Worm (Caenorhabditis elegans) whole organism, L2 larva: ENCODE data around the gene Y40H4A.2.

Source experiments
- F13H6.1 ChIP-seq: sonication (generic microtip); optimal IDR thresholded peaks from 2 replicates; lab custom pipeline; 2016; ENCODE audit warnings: missing genetic modification characterization, missing compliant biosample characterization
- aly-2 ChIP-seq: fragments of 150-350 bp; optimal IDR thresholded peaks from 2 replicates; lab custom pipeline; 2014; ENCODE audit warnings: missing biosample characterization, missing genetic modification characterization
- ceh-16 ChIP-seq: fragments of 150-350 bp; optimal IDR thresholded peaks from 2 replicates; lab custom pipeline; 2014; ENCODE audit warnings: missing biosample characterization, missing genetic modification characterization
- egl-27 ChIP-seq: sonication (generic microtip); optimal IDR thresholded peaks from 3 replicates; lab custom pipeline; 2017; ENCODE audit warnings: missing biosample characterization, missing genetic modification reagents, missing genetic modification characterization
- elt-3 ChIP-seq: sonication (generic microtip); optimal IDR thresholded peaks from 2 replicates; lab custom pipeline; 2017; ENCODE audit warnings: missing biosample characterization, missing genetic modification characterization
- fos-1 ChIP-seq: fragments of 150-350 bp; optimal IDR thresholded peaks from 2 replicates; lab custom pipeline; 2014; ENCODE audit warnings: missing biosample characterization, missing genetic modification characterization
- gmeb-1 ChIP-seq: fragments of 150-350 bp; optimal IDR thresholded peaks from 2 replicates; lab custom pipeline; 2014; ENCODE audit warnings: missing biosample characterization, missing genetic modification characterization
- nhr-11 ChIP-seq: fragments of 150-350 bp; optimal IDR thresholded peaks from 2 replicates; lab custom pipeline; 2014; ENCODE audit warnings: missing biosample characterization, missing genetic modification characterization
- nhr-77 ChIP-seq: fragments of 150-350 bp; optimal IDR thresholded peaks from 2 replicates; lab custom pipeline; 2014; ENCODE audit warnings: missing biosample characterization, missing genetic modification characterization
- sem-4 ChIP-seq: fragments of 150-350 bp; optimal IDR thresholded peaks from 2 replicates; lab custom pipeline; 2014; ENCODE audit warnings: missing biosample characterization, missing genetic modification reagents, missing genetic modification characterization
- snpc-4 ChIP-seq: fragments of 150-350 bp; optimal IDR thresholded peaks from 2 replicates; lab custom pipeline; 2014; ENCODE audit warnings: missing biosample characterization, missing genetic modification characterization
- zag-1 ChIP-seq: fragments of 150-350 bp; optimal IDR thresholded peaks from 2 replicates; lab custom pipeline; 2014; ENCODE audit warnings: missing biosample characterization, missing genetic modification characterization
- ztf-1 ChIP-seq: fragments of 200-800 bp; sonication (Bioruptor generic); conservative IDR thresholded peaks from 2 replicates; pipeline ENCODE4 v1.3.6; 2022; ENCODE audit warnings: missing genetic modification characterization, missing compliant biosample characterization

ce11 chrV:14633319-14633718 is 48.1 kb upstream of the Y40H4A.2 start:
- TF ChIP-seq sem-4 (tag; lab: Kevin White, UChicago): no peak
- no peak for TF ChIP-seq elt-3 (tag; lab: Kevin White, UChicago)
- no peak for TF ChIP-seq nhr-11 (tag; lab: Kevin White, UChicago)
- no peak for TF ChIP-seq snpc-4 (tag; lab: Kevin White, UChicago)
- TF ChIP-seq zag-1 (tag; lab: Kevin White, UChicago): no peak
- no peak for TF ChIP-seq nhr-77
- TF ChIP-seq ztf-1 (GFP tag; lab: Robert Waterston, UW): no peak
- no peak for TF ChIP-seq gmeb-1 (tag; lab: Kevin White, UChicago)
- TF ChIP-seq egl-27 (tag; lab: Kevin White, UChicago): no peak
- no peak for TF ChIP-seq fos-1 (tag; lab: Kevin White, UChicago)
- no peak for TF ChIP-seq F13H6.1
- no peak for TF ChIP-seq aly-2
- no peak for TF ChIP-seq ceh-16 (tag; lab: Kevin White, UChicago)
